Worm (Caenorhabditis elegans): ENCODE measurements around the gene mdt-11.

DNA sequence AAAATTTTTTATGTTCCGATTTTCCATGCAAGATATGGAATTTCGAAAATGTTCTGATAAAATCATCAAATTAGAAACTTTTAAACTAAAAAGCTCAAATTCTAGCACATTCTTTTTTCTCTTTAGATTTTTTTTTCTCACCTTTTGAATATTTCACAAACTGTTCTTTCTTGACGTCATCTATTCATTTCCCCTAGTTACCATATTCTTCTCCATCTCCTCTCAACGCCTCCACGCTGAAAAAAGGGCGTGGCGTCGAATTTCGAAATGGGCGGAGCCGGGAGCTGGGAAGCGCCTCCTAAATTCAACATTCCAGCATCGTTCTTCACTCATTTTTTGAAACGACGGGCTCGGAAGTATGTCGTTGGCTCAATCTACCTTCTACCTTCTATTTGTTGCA, 21.1 kb downstream of the mdt-11 start, which contains the start of gene nlp-43:
- no peak for TF ChIP-seq pha-4 (tag; optimal IDR thresholded peaks at IDR 0.05)
- no peak for TF ChIP-seq ztf-18 (tag; optimal IDR thresholded peaks at IDR 0.05)
- no peak for TF ChIP-seq lin-54 (GFP tag; optimal IDR thresholded peaks at IDR 0.05)
- no peak for TF ChIP-seq F52B5.7 (tag; optimal IDR thresholded peaks at IDR 0.05)
- no peak for TF ChIP-seq ztf-28 (GFP tag; IDR thresholded peaks at IDR 0.05)
- TF ChIP-seq F37B4.10 (GFP tag; IDR thresholded peaks at IDR 0.05), result no peak
- TF ChIP-seq nfyb-1 (GFP tag; IDR thresholded peaks at IDR 0.05), result no peak
- no peak for TF ChIP-seq attf-5 (GFP tag; optimal IDR thresholded peaks at IDR 0.05)
- TF ChIP-seq rcor-1 (GFP tag; IDR thresholded peaks at IDR 0.05), result no peak
- TF ChIP-seq lsl-1 (GFP tag; optimal IDR thresholded peaks at IDR 0.05), result no peak
- no peak for TF ChIP-seq nfya-1 (tag; optimal IDR thresholded peaks at IDR 0.05; ENCODE audit: borderline replicate concordance, insufficient read depth)
- no peak for TF ChIP-seq unc-130 (GFP tag; optimal IDR thresholded peaks at IDR 0.05)
- no peak for TF ChIP-seq madf-8 (GFP tag; conservative IDR thresholded peaks at IDR 0.05)
- TF ChIP-seq sdz-38 (tag; optimal IDR thresholded peaks at IDR 0.05), result no peak
